Fruit fly (Drosophila melanogaster) whole organism, embryonic: ENCODE data around the gene CG13801.

Experiments used
- B-H2 ChIP-seq: fragments of 200-800 bp; sonication (Bioruptor generic); optimal IDR thresholded peaks from 2 replicates; lab custom pipeline; 2018; ENCODE audit warnings: missing biosample characterization, mild to moderate bottlenecking, missing genetic modification characterization
- C15 ChIP-seq: fragments of 200-800 bp; sonication (Bioruptor generic); IDR thresholded peaks from 3 replicates; pipeline ENCODE4 v1.3.6; 2022; ENCODE audit warnings: missing biosample characterization, missing genetic modification characterization
- CG10267 ChIP-seq: fragments of 200-800 bp; sonication (Bioruptor generic); optimal IDR thresholded peaks from 2 replicates; lab custom pipeline; 2018; ENCODE audit warnings: missing biosample characterization, mild to moderate bottlenecking, missing genetic modification characterization, moderate library complexity
- CG10366 ChIP-seq: fragments of 200-800 bp; sonication (Bioruptor generic); IDR thresholded peaks from 2 replicates; pipeline ENCODE4 v1.3.6; 2022; ENCODE audit warnings: missing biosample characterization, missing genetic modification characterization
- CG10543 ChIP-seq: fragments of 200-800 bp; sonication (Bioruptor generic); optimal IDR thresholded peaks from 3 replicates; lab custom pipeline; 2017; ENCODE audit warnings: missing biosample characterization, mild to moderate bottlenecking, missing genetic modification characterization, moderate library complexity
- CG12071 ChIP-seq: fragments of 200-800 bp; sonication (Bioruptor generic); optimal IDR thresholded peaks from 3 replicates; lab custom pipeline; 2018; ENCODE audit warnings: missing biosample characterization, mild to moderate bottlenecking, missing genetic modification characterization
- CG1233 ChIP-seq: fragments of 200-800 bp; sonication (Bioruptor generic); optimal IDR thresholded peaks from 4 replicates; lab custom pipeline; 2018; ENCODE audit warnings: missing biosample characterization, mild to moderate bottlenecking, missing genetic modification characterization
- CG13296 ChIP-seq: fragments of 200-800 bp; sonication (Bioruptor generic); optimal IDR thresholded peaks from 3 replicates; lab custom pipeline; 2018; ENCODE audit warnings: missing biosample characterization, mild to moderate bottlenecking, missing genetic modification characterization
- CG14860 ChIP-seq: fragments of 200-800 bp; sonication (Bioruptor generic); IDR thresholded peaks from 3 replicates; pipeline ENCODE4 v1.3.6; 2022; ENCODE audit warnings: missing biosample characterization, missing genetic modification characterization; ENCODE audit not compliant: partially characterized antibody
- CG15269 ChIP-seq: fragments of 200-800 bp; sonication (Bioruptor generic); optimal IDR thresholded peaks from 2 replicates; lab custom pipeline; 2018; ENCODE audit warnings: missing biosample characterization, mild to moderate bottlenecking, missing genetic modification characterization, moderate library complexity
- CG1603 ChIP-seq: fragments of 200-800 bp; sonication (Bioruptor generic); optimal IDR thresholded peaks from 2 replicates; lab custom pipeline; 2019; ENCODE audit warnings: missing biosample characterization, mild to moderate bottlenecking, missing genetic modification characterization, moderate library complexity
- CG2129 ChIP-seq: fragments of 200-800 bp; sonication (Bioruptor generic); IDR thresholded peaks from 2 replicates; pipeline ENCODE4 v1.3.6; 2022; ENCODE audit warnings: missing biosample characterization, missing genetic modification characterization; ENCODE audit not compliant: partially characterized antibody
- CG2712 ChIP-seq: fragments of 200-800 bp; optimal IDR thresholded peaks from 3 replicates; lab custom pipeline; 2019; ENCODE audit warnings: missing biosample characterization, mild to moderate bottlenecking, missing genetic modification characterization, moderate library complexity
- CG2889 ChIP-seq: fragments of 200-800 bp; sonication (Bioruptor generic); IDR thresholded peaks from 3 replicates; pipeline ENCODE4 v1.3.6; 2022; ENCODE audit warnings: missing biosample characterization, missing genetic modification characterization
- CG34422 ChIP-seq: fragments of 200-800 bp; sonication (Bioruptor generic); IDR thresholded peaks from 3 replicates; pipeline ENCODE4 v1.3.6; 2022; ENCODE audit warnings: missing biosample characterization, missing genetic modification characterization
- CG7271 ChIP-seq: fragments of 200-800 bp; sonication (Bioruptor generic); optimal IDR thresholded peaks from 2 replicates; lab custom pipeline; 2018; ENCODE audit warnings: missing biosample characterization, mild to moderate bottlenecking, missing genetic modification characterization, moderate library complexity
- CG7839 ChIP-seq: fragments of 200-800 bp; sonication (Bioruptor generic); optimal IDR thresholded peaks from 3 replicates; lab custom pipeline; 2018; ENCODE audit warnings: missing biosample characterization, mild to moderate bottlenecking, missing genetic modification characterization, moderate library complexity
- Dad ChIP-seq: fragments of 200-800 bp; sonication (Bioruptor generic); optimal IDR thresholded peaks from 3 replicates; lab custom pipeline; 2016; ENCODE audit warnings: missing biosample characterization, missing genetic modification characterization
- Dfd ChIP-seq, 2 experiments: fragments of >200 bp; optimal IDR thresholded peaks; 2 replicates each; lab custom pipeline; 2017; ENCODE audit warnings: missing biosample characterization in 2 of 2, missing genetic modification characterization in 2 of 2
- Dip2 ChIP-seq: fragments of 200-800 bp; sonication (Bioruptor generic); IDR thresholded peaks from 2 replicates; pipeline ENCODE4 v1.3.6; 2022; ENCODE audit warnings: missing biosample characterization, missing genetic modification characterization
- Dref ChIP-seq: fragments of 200-800 bp; sonication (Bioruptor generic); IDR thresholded peaks from 2 replicates; pipeline ENCODE4 v1.3.6; 2022; ENCODE audit warnings: missing biosample characterization, missing genetic modification characterization
- Ets65A ChIP-seq: fragments of 200-800 bp; sonication (Bioruptor generic); peaks from one replicate; lab custom pipeline; 2016; ENCODE audit warnings: missing biosample characterization, missing genetic modification characterization
- GATAe ChIP-seq: fragments of 200-800 bp; sonication (Bioruptor generic); conservative IDR thresholded peaks from 2 replicates; pipeline ENCODE4 v1.3.6; 2022; ENCODE audit warnings: missing biosample characterization, missing genetic modification characterization
- HmgZ ChIP-seq: fragments of 200-800 bp; sonication (Bioruptor generic); optimal IDR thresholded peaks from 2 replicates; lab custom pipeline; 2018; ENCODE audit warnings: missing biosample characterization, mild to moderate bottlenecking, missing genetic modification characterization
- NC2β ChIP-seq: fragments of 200-800 bp; sonication (Bioruptor generic); optimal IDR thresholded peaks from 2 replicates; lab custom pipeline; 2016; ENCODE audit warnings: missing biosample characterization, missing genetic modification characterization
- Optix ChIP-seq: fragments of 200-800 bp; sonication (Bioruptor generic); IDR thresholded peaks from 3 replicates; pipeline ENCODE4 v1.3.6; 2022; ENCODE audit warnings: missing biosample characterization, missing genetic modification characterization
- Rx ChIP-seq: fragments of 200-800 bp; sonication (Bioruptor generic); IDR thresholded peaks from 2 replicates; pipeline ENCODE4 v1.3.6; 2022; ENCODE audit warnings: missing biosample characterization, missing genetic modification characterization
- Sry-δ ChIP-seq: fragments of 200-800 bp; sonication (Bioruptor generic); optimal IDR thresholded peaks from 2 replicates; lab custom pipeline; 2016; ENCODE audit warnings: missing biosample characterization, missing genetic modification characterization
- Tbp ChIP-seq: fragments of >200 bp; optimal IDR thresholded peaks from 2 replicates; lab custom pipeline; 2018; ENCODE audit warnings: missing biosample characterization, missing genetic modification characterization
- ab ChIP-seq: fragments of 200-800 bp; sonication (Bioruptor generic); optimal IDR thresholded peaks from 2 replicates; lab custom pipeline; 2016; ENCODE audit warnings: missing biosample characterization, missing genetic modification characterization
- br ChIP-seq: fragments of >200 bp; optimal IDR thresholded peaks from 2 replicates; lab custom pipeline; 2017
- caup ChIP-seq: fragments of 200-800 bp; sonication (Bioruptor generic); optimal IDR thresholded peaks from 3 replicates; lab custom pipeline; 2017; ENCODE audit warnings: missing biosample characterization, mild to moderate bottlenecking, missing genetic modification characterization, moderate library complexity; ENCODE audit not compliant: severe bottlenecking
- corto ChIP-seq: fragments of 200-800 bp; sonication (Bioruptor generic); optimal IDR thresholded peaks from 2 replicates; lab custom pipeline; 2016; ENCODE audit warnings: missing biosample characterization, mild to moderate bottlenecking, missing genetic modification characterization, moderate library complexity
- danr ChIP-seq: fragments of 200-800 bp; sonication (Bioruptor generic); IDR thresholded peaks from 2 replicates; pipeline ENCODE4 v1.3.6; 2022; ENCODE audit warnings: missing biosample characterization, missing genetic modification characterization
- dati ChIP-seq: fragments of 200-800 bp; sonication (Bioruptor generic); IDR thresholded peaks from 2 replicates; pipeline ENCODE4 v1.3.6; 2022; ENCODE audit warnings: missing biosample characterization, missing genetic modification characterization
- dpn ChIP-seq, 2 experiments: fragments of 200-800 bp; sonication (Bioruptor generic); optimal IDR thresholded peaks; 3 replicates each; lab custom pipeline; 2016; ENCODE audit warnings: missing biosample characterization in 2 of 2, missing genetic modification characterization in 2 of 2
- gce ChIP-seq: fragments of 200-800 bp; sonication (Bioruptor generic); IDR thresholded peaks from 3 replicates; pipeline ENCODE4 v1.3.6; 2022; ENCODE audit warnings: missing biosample characterization, missing genetic modification characterization
- gcm2 ChIP-seq: fragments of 200-800 bp; sonication (Bioruptor generic); optimal IDR thresholded peaks from 2 replicates; lab custom pipeline; 2016; ENCODE audit warnings: missing biosample characterization, missing genetic modification characterization
- gsb ChIP-seq: fragments of 200-800 bp; sonication (Bioruptor generic); IDR thresholded peaks from 2 replicates; pipeline ENCODE4 v1.3.6; 2022; ENCODE audit warnings: missing biosample characterization, missing genetic modification characterization
- nmo ChIP-seq: fragments of 200-800 bp; sonication (Bioruptor generic); optimal IDR thresholded peaks from 2 replicates; lab custom pipeline; 2018; ENCODE audit warnings: missing biosample characterization, mild to moderate bottlenecking, missing genetic modification characterization, moderate library complexity
- otp ChIP-seq: fragments of 200-800 bp; sonication (Bioruptor generic); IDR thresholded peaks from 3 replicates; pipeline ENCODE4, ENCODE4 v1.3.6; 2022; ENCODE audit warnings: missing biosample characterization, missing genetic modification characterization
- p53 ChIP-seq: fragments of 200-800 bp; sonication (Bioruptor generic); optimal IDR thresholded peaks from 2 replicates; lab custom pipeline; 2016; ENCODE audit warnings: missing biosample characterization, missing genetic modification characterization
- peb ChIP-seq: fragments of 200-800 bp; sonication (Bioruptor generic); IDR thresholded peaks from 2 replicates; pipeline ENCODE4 v1.3.6; 2022; ENCODE audit warnings: missing biosample characterization, missing genetic modification characterization
- rib ChIP-seq: fragments of 200-800 bp; sonication (Bioruptor generic); IDR thresholded peaks from 2 replicates; pipeline ENCODE4 v1.3.6; 2022; ENCODE audit warnings: missing biosample characterization, missing genetic modification characterization
- sc ChIP-seq, 3 experiments: fragments of >200 bp in 2 of 3; fragments of 200-800 bp in 1 of 3; sonication (Bioruptor generic) in 1 of 3; optimal IDR thresholded peaks; 2 replicates in 2 of 3; 3 replicates in 1 of 3; lab custom pipeline; 2017; ENCODE audit warnings: mild to moderate bottlenecking in 1 of 3, missing biosample characterization in 1 of 3, missing genetic modification characterization in 1 of 3, missing genetic modification reagents in 1 of 3
- sima ChIP-seq: fragments of 200-800 bp; sonication (Bioruptor generic); optimal IDR thresholded peaks from 2 replicates; lab custom pipeline; 2016; ENCODE audit warnings: missing biosample characterization, missing genetic modification characterization
- slbo ChIP-seq: fragments of 200-800 bp; sonication (Bioruptor generic); IDR thresholded peaks from 2 replicates; pipeline ENCODE4 v1.3.6; 2022; ENCODE audit warnings: missing biosample characterization, missing genetic modification characterization
- slp2 ChIP-seq: fragments of 200-800 bp; sonication (Bioruptor generic); optimal IDR thresholded peaks from 2 replicates; lab custom pipeline; 2016; ENCODE audit warnings: missing biosample characterization, missing genetic modification characterization
- sob ChIP-seq: fragments of 200-800 bp; sonication (Bioruptor generic); IDR thresholded peaks from 2 replicates; pipeline ENCODE4 v1.3.6; 2022; ENCODE audit warnings: missing biosample characterization, missing genetic modification characterization
- sr ChIP-seq: fragments of 200-800 bp; sonication (Bioruptor generic); IDR thresholded peaks from 3 replicates; pipeline ENCODE4 v1.3.6; 2022; ENCODE audit warnings: missing biosample characterization, missing genetic modification characterization
- twi ChIP-seq: fragments of 200-800 bp; optimal IDR thresholded peaks from 2 replicates; lab custom pipeline; 2019; ENCODE audit warnings: missing biosample characterization, mild to moderate bottlenecking, missing genetic modification characterization, moderate library complexity
- vnd ChIP-seq: fragments of 200-800 bp; sonication (Bioruptor generic); IDR thresholded peaks from 3 replicates; pipeline ENCODE4 v1.3.6; 2022; ENCODE audit warnings: missing biosample characterization, missing genetic modification characterization; ENCODE audit not compliant: partially characterized antibody

CG13801 gene

dm6 chr3L:2411564-2412080 is 51.3 kb downstream of the CG13801 start (continued):
- TF ChIP-seq nmo (GFP tag; lab: Kevin White, UChicago) (no peak), Sry-δ (GFP tag; lab: Kevin White, UChicago) (no peak), gce (0 out of 3 replicates have a peak, but pooled peaks have one; percentile 44), corto (GFP tag; lab: Kevin White, UChicago) (peak; percentile 62), sc (optimal IDR thresholded peaks at IDR 0.05; lab: Kevin White, UChicago) (no peak), sc (GFP tag; optimal IDR thresholded peaks at IDR 0.05; lab: Kevin White, UChicago) (no peak), CG2889 (no peak), CG15269 (tag; lab: Kevin White, UChicago) (peak; percentile 58), Tbp (GFP tag; lab: Kevin White, UChicago) (no peak), twi (tag; lab: Kevin White, UChicago) (no peak), NC2β (GFP tag; lab: Kevin White, UChicago) (no peak), vnd (GFP tag; lab: Robert Waterston, UW) (no peak), Dad (peak; percentile 18), Rx (GFP tag; lab: Robert Waterston, UW) (no peak), CG1603 (tag; lab: Kevin White, UChicago) (no peak), Dip2 (GFP tag; lab: Robert Waterston, UW) (no peak), CG7839 (peak; percentile 56), CG7271 (tag; lab: Kevin White, UChicago) (no peak), danr (no peak; the same call in 1 of the 2 replicates), peb (no peak), CG13296 (GFP tag; lab: Kevin White, UChicago) (peak; percentile 51), slbo (peak; percentile 60), ab (GFP tag; lab: Kevin White, UChicago) (no peak), CG10366 (GFP tag; lab: Robert Waterston, UW) (no peak), CG2712 (tag; lab: Kevin White, UChicago) (peak; percentile 30), Dref (GFP tag; lab: Robert Waterston, UW) (no peak), GATAe (no peak), sima (no peak), sr (GFP tag; lab: Robert Waterston, UW) (no peak), rib (no peak), Optix (GFP tag; lab: Robert Waterston, UW) (no peak), HmgZ (peak; percentile 24), p53 (no peak), sob (GFP tag; lab: Robert Waterston, UW) (no peak), Dfd (GFP tag; optimal IDR thresholded peaks at IDR 0.05; lab: Kevin White, UChicago) (no peak), CG10543 (GFP tag; lab: Kevin White, UChicago) (peak; percentile 21), gsb (GFP tag; lab: Robert Waterston, UW) (no peak), CG12071 (GFP tag; lab: Kevin White, UChicago) (no peak), gcm2 (GFP tag; lab: Kevin White, UChicago) (no peak), br (no peak), CG34422 (GFP tag; lab: Robert Waterston, UW) (no peak), Ets65A (GFP tag; lab: Kevin White, UChicago) (peak; percentile 64), C15 (GFP tag; lab: Robert Waterston, UW) (0 out of 3 replicates have a peak, but pooled peaks have one; percentile 10), CG1233 (GFP tag; lab: Kevin White, UChicago) (no peak), slp2 (GFP tag; lab: Kevin White, UChicago) (no peak), dpn (GFP tag; optimal IDR thresholded peaks at IDR 0.05; lab: Kevin White, UChicago) (peak in 1 of 2 experiments; percentile 22), B-H2 (peak; percentile 40), otp (no peak), CG2129 (no peak), CG14860 (GFP tag; lab: Robert Waterston, UW) (no peak), caup (GFP tag; lab: Kevin White, UChicago) (peak; percentile 59), dati (GFP tag; lab: Robert Waterston, UW) (no peak), CG10267 (tag; lab: Kevin White, UChicago) (peak; percentile 14)
